Fruit fly (Drosophila melanogaster) whole organism, adult: ENCODE data around the gene CG7656.

Source experiments
- CG11617 ChIP-seq: fragments of 200-800 bp; sonication (Bioruptor generic); optimal IDR thresholded peaks from 2 replicates; lab custom pipeline; 2017; ENCODE audit warnings: mild to moderate bottlenecking, missing biosample characterization, missing genetic modification reagents, missing genetic modification characterization
- CG14711 ChIP-seq: fragments of 200-800 bp; sonication (Bioruptor generic); optimal IDR thresholded peaks from 2 replicates; lab custom pipeline; 2018; ENCODE audit warnings: missing biosample characterization, mild to moderate bottlenecking, missing genetic modification characterization, moderate library complexity
- CG1620 ChIP-seq: fragments of 200-800 bp; sonication (Bioruptor generic); optimal IDR thresholded peaks from 2 replicates; lab custom pipeline; 2016; ENCODE audit warnings: missing biosample characterization, missing genetic modification characterization
- CG33017 ChIP-seq: fragments of 200-800 bp; sonication (Bioruptor generic); optimal IDR thresholded peaks from 2 replicates; lab custom pipeline; 2018; ENCODE audit warnings: missing biosample characterization, mild to moderate bottlenecking, missing genetic modification characterization, moderate library complexity
- Clk ChIP-seq: fragments of 200-800 bp; sonication (Bioruptor generic); optimal IDR thresholded peaks from 2 replicates; lab custom pipeline; 2017; ENCODE audit warnings: missing biosample characterization, missing genetic modification characterization
- Crg-1 ChIP-seq: fragments of 200-800 bp; sonication (Bioruptor generic); optimal IDR thresholded peaks from 2 replicates; lab custom pipeline; 2016; ENCODE audit warnings: missing biosample characterization, missing genetic modification characterization
- Mnt ChIP-seq: fragments of 200-800 bp; sonication (Bioruptor generic); optimal IDR thresholded peaks from 2 replicates; lab custom pipeline; 2016; ENCODE audit warnings: missing biosample characterization, mild to moderate bottlenecking, missing genetic modification characterization
- bab1 ChIP-seq: fragments of 200-800 bp; sonication (Bioruptor generic); optimal IDR thresholded peaks from 3 replicates; lab custom pipeline; 2019; ENCODE audit warnings: missing biosample characterization, mild to moderate bottlenecking, missing genetic modification characterization, moderate library complexity
- kay ChIP-seq: fragments of 200-800 bp; sonication (Bioruptor generic); peaks from one replicate; lab custom pipeline; 2016; ENCODE audit warnings: missing biosample characterization, missing genetic modification characterization, borderline replicate concordance
- pad ChIP-seq: fragments of 200-800 bp; sonication (Bioruptor generic); optimal IDR thresholded peaks from 3 replicates; lab custom pipeline; 2017; ENCODE audit warnings: missing biosample characterization, missing genetic modification characterization, mild to moderate bottlenecking, moderate library complexity, missing genetic modification reagents

dm6 chr3L:15539903-15540409, 48.0 kb downstream of the CG7656 start:
- TF ChIP-seq pad (GFP tag; lab: Kevin White, UChicago), result no peak
- TF ChIP-seq kay (GFP tag; lab: Kevin White, UChicago), result no peak
- no peak for TF ChIP-seq Clk (GFP tag; lab: Kevin White, UChicago)
- no peak for TF ChIP-seq CG33017 (tag; lab: Kevin White, UChicago)
- no peak for TF ChIP-seq CG11617 (GFP tag; lab: Kevin White, UChicago)
- no peak for TF ChIP-seq bab1 (GFP tag; lab: Kevin White, UChicago)
- no peak for TF ChIP-seq CG1620 (GFP tag; lab: Kevin White, UChicago)
- no peak for TF ChIP-seq Crg-1
- TF ChIP-seq CG14711, result no peak
- no peak for TF ChIP-seq Mnt (GFP tag; lab: Kevin White, UChicago)
